Worm (Caenorhabditis elegans) whole organism, L1 larva: ENCODE results near the gene F22F7.2.

ENCODE experiments used
- C04F5.9 ChIP-seq: sonication (generic microtip); optimal IDR thresholded peaks from 2 replicates; lab custom pipeline; 2016; ENCODE audit warnings: missing genetic modification characterization, missing compliant biosample characterization
- C16A3.4 ChIP-seq: fragments of 150-350 bp; optimal IDR thresholded peaks from 2 replicates; lab custom pipeline; 2014; ENCODE audit warnings: missing biosample characterization, missing genetic modification characterization
- aha-1 ChIP-seq: fragments of 150-350 bp; optimal IDR thresholded peaks from 2 replicates; lab custom pipeline; 2014; ENCODE audit warnings: missing biosample characterization, missing genetic modification characterization
- aly-2 ChIP-seq: fragments of 150-350 bp; optimal IDR thresholded peaks from 2 replicates; lab custom pipeline; 2014; ENCODE audit warnings: missing biosample characterization, missing genetic modification characterization
- blmp-1 ChIP-seq: fragments of 150-350 bp; optimal IDR thresholded peaks from 2 replicates; lab custom pipeline; 2014; ENCODE audit warnings: missing biosample characterization, missing genetic modification characterization
- ceh-63 ChIP-seq: fragments of 200-800 bp; sonication (Bioruptor generic); optimal IDR thresholded peaks from 2 replicates; lab custom pipeline; 2018; ENCODE audit warnings: mild to moderate bottlenecking, missing genetic modification characterization, missing compliant biosample characterization
- ceh-82 ChIP-seq, 3 experiments: fragments of 150-350 bp in 1 of 3; sonication (generic microtip) in 2 of 3; optimal IDR thresholded peaks; 2 replicates each; lab custom pipeline; 2014 to 2017; ENCODE audit warnings: missing biosample characterization in 3 of 3, missing genetic modification characterization in 3 of 3
- ceh-90 ChIP-seq: sonication (generic microtip); optimal IDR thresholded peaks from 2 replicates; lab custom pipeline; 2016; ENCODE audit warnings: missing genetic modification characterization, missing compliant biosample characterization
- dpl-1 ChIP-seq, 3 experiments: fragments of 150-350 bp in 2 of 3; sonication (generic microtip) in 1 of 3; optimal IDR thresholded peaks; 2 replicates each; lab custom pipeline; 2014 to 2017; ENCODE audit warnings: missing biosample characterization in 3 of 3, missing genetic modification characterization in 3 of 3, missing genetic modification reagents in 3 of 3
- efl-1 ChIP-seq, 4 experiments: fragments of 150-350 bp; optimal IDR thresholded peaks in 3 of 4; peaks in 1 of 4; 1 replicate in 1 of 4; 2 replicates in 3 of 4; lab custom pipeline; 2014; ENCODE audit warnings: missing biosample characterization in 2 of 4, missing genetic modification characterization in 2 of 4, missing genetic modification reagents in 2 of 4
- efl-3 ChIP-seq: fragments of 200-800 bp; sonication (Bioruptor generic); optimal IDR thresholded peaks from 2 replicates; lab custom pipeline; 2018; ENCODE audit warnings: mild to moderate bottlenecking, missing genetic modification characterization, missing compliant biosample characterization
- egl-27 ChIP-seq, 2 experiments: fragments of 150-350 bp in 1 of 2; sonication (generic microtip); optimal IDR thresholded peaks; 3 replicates each; lab custom pipeline; 2017 to 2018; ENCODE audit warnings: missing biosample characterization in 2 of 2, missing genetic modification characterization in 2 of 2, missing genetic modification reagents in 2 of 2
- grh-1 ChIP-seq: fragments of 200-800 bp; sonication (Bioruptor generic); IDR thresholded peaks from 2 replicates; pipeline ENCODE4 v1.3.6; 2022; ENCODE audit warnings: missing genetic modification reagents, missing genetic modification characterization, missing compliant biosample characterization
- hlh-17 ChIP-seq: fragments of 200-800 bp; sonication (Bioruptor generic); optimal IDR thresholded peaks from 2 replicates; lab custom pipeline; 2018; ENCODE audit warnings: missing genetic modification characterization, mild to moderate bottlenecking, missing compliant biosample characterization, moderate library complexity, borderline replicate concordance
- hlh-4 ChIP-seq: sonication (generic microtip); optimal IDR thresholded peaks from 2 replicates; lab custom pipeline; 2016; ENCODE audit warnings: mild to moderate bottlenecking, missing genetic modification characterization, missing compliant biosample characterization
- hpl-2 ChIP-seq: fragments of 150-350 bp; optimal IDR thresholded peaks from 2 replicates; lab custom pipeline; 2014; ENCODE audit warnings: missing biosample characterization, missing genetic modification reagents, missing genetic modification characterization
- lin-13 ChIP-seq: fragments of 150-350 bp; optimal IDR thresholded peaks from 2 replicates; lab custom pipeline; 2014; ENCODE audit warnings: missing biosample characterization, missing genetic modification reagents, missing genetic modification characterization
- lin-14 ChIP-seq: fragments of 200-800 bp; sonication (Bioruptor generic); optimal IDR thresholded peaks from 2 replicates; lab custom pipeline; 2018; ENCODE audit warnings: mild to moderate bottlenecking, missing genetic modification characterization, moderate library complexity, missing compliant biosample characterization
- lin-15B ChIP-seq: fragments of 150-350 bp; sonication (generic microtip); optimal IDR thresholded peaks from 3 replicates; lab custom pipeline; 2014; ENCODE audit warnings: missing biosample characterization, missing genetic modification characterization
- lin-35 ChIP-seq, 2 experiments: fragments of 150-350 bp; optimal IDR thresholded peaks; 2 replicates each; lab custom pipeline; 2014; ENCODE audit warnings: missing biosample characterization in 2 of 2, missing genetic modification characterization in 2 of 2, missing genetic modification reagents in 2 of 2
- lsy-2 ChIP-seq, 2 experiments: fragments of 150-350 bp; optimal IDR thresholded peaks; 2 replicates each; lab custom pipeline; 2014; ENCODE audit warnings: missing biosample characterization in 2 of 2, missing genetic modification characterization in 2 of 2
- mef-2 ChIP-seq: fragments of 150-350 bp; optimal IDR thresholded peaks from 2 replicates; lab custom pipeline; 2014; ENCODE audit warnings: missing biosample characterization, missing genetic modification characterization
- mep-1 ChIP-seq: fragments of 150-350 bp; optimal IDR thresholded peaks from 2 replicates; lab custom pipeline; 2014; ENCODE audit warnings: missing biosample characterization, missing genetic modification characterization
- nhr-11 ChIP-seq: fragments of 150-350 bp; optimal IDR thresholded peaks from 2 replicates; lab custom pipeline; 2014; ENCODE audit warnings: missing biosample characterization, missing genetic modification characterization
- nhr-19 ChIP-seq: fragments of 200-800 bp; sonication (Bioruptor generic); conservative IDR thresholded peaks from 2 replicates; pipeline ENCODE4 v1.3.6; 2022; ENCODE audit warnings: missing genetic modification characterization, missing compliant biosample characterization
- nhr-20 ChIP-seq: sonication (generic microtip); optimal IDR thresholded peaks from 2 replicates; lab custom pipeline; 2016; ENCODE audit warnings: mild to moderate bottlenecking, missing genetic modification characterization, missing compliant biosample characterization
- nhr-76 ChIP-seq: sonication (generic microtip); optimal IDR thresholded peaks from 2 replicates; lab custom pipeline; 2017; ENCODE audit warnings: missing biosample characterization, missing genetic modification characterization
- nhr-77 ChIP-seq: fragments of 150-350 bp; optimal IDR thresholded peaks from 2 replicates; lab custom pipeline; 2014; ENCODE audit warnings: missing biosample characterization, missing genetic modification characterization
- nhr-84 ChIP-seq: sonication (generic microtip); optimal IDR thresholded peaks from 2 replicates; lab custom pipeline; 2017; ENCODE audit warnings: missing biosample characterization, missing genetic modification characterization
- nhr-85 ChIP-seq: sonication (generic microtip); peaks from one replicate; lab custom pipeline; 2016; ENCODE audit warnings: missing genetic modification characterization, inconsistent platforms, missing compliant biosample characterization
- nhr-90 ChIP-seq: sonication (generic microtip); optimal IDR thresholded peaks from 2 replicates; lab custom pipeline; 2016; ENCODE audit warnings: mild to moderate bottlenecking, missing genetic modification characterization, missing compliant biosample characterization; ENCODE audit not compliant: poor library complexity
- pag-3 ChIP-seq: sonication (generic microtip); optimal IDR thresholded peaks from 2 replicates; lab custom pipeline; 2017; ENCODE audit warnings: missing genetic modification characterization, mild to moderate bottlenecking, missing compliant biosample characterization, antibody characterized with exemption, borderline replicate concordance; ENCODE audit not compliant: insufficient read depth
- pax-3 ChIP-seq: fragments of 200-800 bp; sonication (Bioruptor generic); optimal IDR thresholded peaks from 2 replicates; lab custom pipeline; 2018; ENCODE audit warnings: mild to moderate bottlenecking, missing genetic modification characterization, moderate library complexity, missing compliant biosample characterization
- rnt-1 ChIP-seq: sonication (generic microtip); optimal IDR thresholded peaks from 2 replicates; lab custom pipeline; 2016; ENCODE audit warnings: mild to moderate bottlenecking, missing genetic modification characterization, moderate library complexity, missing compliant biosample characterization
- skn-1 ChIP-seq: fragments of 150-350 bp; optimal IDR thresholded peaks from 2 replicates; lab custom pipeline; 2014; ENCODE audit warnings: missing biosample characterization, missing genetic modification characterization
- snpc-4 ChIP-seq: fragments of 150-350 bp; optimal IDR thresholded peaks from 2 replicates; lab custom pipeline; 2014; ENCODE audit warnings: missing biosample characterization, missing genetic modification characterization
- snu-23 ChIP-seq: sonication (generic microtip); optimal IDR thresholded peaks from 2 replicates; lab custom pipeline; 2016; ENCODE audit warnings: missing genetic modification characterization, missing compliant biosample characterization
- tlp-1 ChIP-seq: fragments of 150-350 bp; optimal IDR thresholded peaks from 2 replicates; lab custom pipeline; 2014; ENCODE audit warnings: missing biosample characterization, missing genetic modification characterization
- unc-130 ChIP-seq: fragments of 150-350 bp; optimal IDR thresholded peaks from 2 replicates; lab custom pipeline; 2017; ENCODE audit warnings: missing biosample characterization, missing genetic modification characterization, inconsistent platforms
- unc-30 ChIP-seq: sonication (generic microtip); optimal IDR thresholded peaks from 2 replicates; lab custom pipeline; 2017; ENCODE audit warnings: missing biosample characterization, missing genetic modification characterization
- unc-98 ChIP-seq: fragments of 200-800 bp; sonication (Bioruptor generic); IDR thresholded peaks from 2 replicates; pipeline ENCODE4 v1.3.6; 2022; ENCODE audit warnings: missing genetic modification characterization, missing compliant biosample characterization
- vab-15 ChIP-seq: sonication (generic microtip); optimal IDR thresholded peaks from 2 replicates; lab custom pipeline; 2017; ENCODE audit warnings: missing genotype, mild to moderate bottlenecking, missing genetic modification characterization, missing compliant biosample characterization
- xbp-1 ChIP-seq: sonication (generic microtip); optimal IDR thresholded peaks from 2 replicates; lab custom pipeline; 2016; ENCODE audit warnings: missing genetic modification characterization, missing compliant biosample characterization
- zag-1 ChIP-seq: fragments of 150-350 bp; optimal IDR thresholded peaks from 2 replicates; lab custom pipeline; 2014; ENCODE audit warnings: missing biosample characterization, missing genetic modification characterization
- ztf-4 ChIP-seq: fragments of 150-350 bp; optimal IDR thresholded peaks from 2 replicates; lab custom pipeline; 2014; ENCODE audit warnings: missing biosample characterization, missing genetic modification characterization

Gene F22F7.2

DNA sequence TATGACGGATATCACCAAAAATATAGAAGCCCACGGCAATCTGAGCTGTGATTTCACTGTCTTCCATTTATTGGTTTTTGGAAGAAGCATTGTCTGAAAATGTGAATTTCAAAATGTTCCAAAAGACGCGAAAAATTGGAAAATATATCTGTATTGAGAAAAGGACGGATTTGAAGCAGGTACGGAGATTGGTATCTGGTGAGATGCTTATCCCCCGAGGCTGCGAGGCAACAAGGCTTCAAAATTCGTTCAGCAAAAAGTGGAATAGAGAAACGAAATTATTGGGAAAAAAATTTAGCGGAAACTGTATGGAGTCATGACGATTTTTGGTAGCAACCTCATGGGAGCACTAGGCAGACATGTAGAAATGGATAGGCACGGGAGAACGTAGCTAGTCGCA is 19.5 kb upstream of the F22F7.2 start, which contains the start of gene F36F12.1:
Gene F36F12.1 (minus strand): TSS at position 101 of the 400 bp plus-strand sequence.
- TF ChIP-seq lin-14 (GFP tag; lab: Kevin White, UChicago) = no peak
- TF ChIP-seq efl-1 (optimal IDR thresholded peaks at IDR 0.05; lab: Kevin White, UChicago) = no peak
- peak in 1 of 2 experiments; percentile 55 for TF ChIP-seq efl-1 (GFP tag; optimal IDR thresholded peaks at IDR 0.05 in 1 of 2; lab: Kevin White, UChicago)
- TF ChIP-seq, all 84 proteins: peak for 1

DNA sequence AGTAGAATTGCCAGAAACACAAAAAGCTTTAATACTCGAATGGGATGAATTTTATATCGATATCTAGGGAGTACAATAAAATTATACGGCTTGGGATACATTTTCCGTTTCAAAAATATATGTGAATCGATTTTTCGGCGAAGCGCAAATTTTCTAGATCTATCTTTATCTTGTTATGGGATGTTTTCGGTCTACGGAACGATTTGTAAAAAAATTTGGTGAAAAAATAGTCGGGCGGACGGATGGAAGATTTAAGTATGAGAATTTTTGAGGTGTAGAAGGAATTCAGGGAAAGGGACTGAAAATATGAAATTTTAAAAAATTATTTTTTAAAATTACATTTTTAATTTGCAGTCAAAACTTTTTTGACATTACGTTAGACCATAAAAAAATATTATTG is 16.6 kb upstream of the F22F7.2 start, which contains the start of gene F22F7.4:
Gene F22F7.4 (minus strand): TSS at position 101 of the 400 bp plus-strand sequence.
- TF ChIP-seq hlh-17 (GFP tag; lab: Kevin White, UChicago) (no peak), grh-1 (GFP tag; lab: Robert Waterston, UW) (no peak), C16A3.4 (no peak), pag-3 (no peak), pax-3 (tag; lab: Kevin White, UChicago) (no peak), snu-23 (GFP tag; lab: Kevin White, UChicago) (no peak), hpl-2 (GFP tag; lab: Kevin White, UChicago) (no peak)
- TF ChIP-seq, all 84 proteins: peak for 0

DNA sequence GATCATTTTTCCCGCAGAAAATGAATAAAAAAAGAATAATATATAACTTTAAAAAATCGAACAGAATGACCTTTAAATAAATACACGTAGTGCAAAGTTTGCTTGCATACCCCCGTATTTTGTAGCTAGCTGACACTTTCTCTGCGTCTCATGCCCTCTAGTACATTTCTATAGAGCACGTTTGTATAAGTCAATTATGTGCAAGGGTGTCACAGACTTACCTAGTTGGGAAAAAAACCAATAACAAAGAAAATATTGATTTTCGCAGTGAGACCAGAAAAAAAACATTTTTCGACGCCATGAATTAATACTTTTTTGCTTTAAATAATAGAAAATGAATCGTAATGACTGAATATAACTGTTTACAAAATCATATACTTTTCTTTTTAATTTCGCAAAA is 13.3 kb upstream of the F22F7.2 start, which contains the start of gene ckb-4:
Gene ckb-4 (minus strand): TSS at position 140 of the 400 bp plus-strand sequence.
- TF ChIP-seq efl-3 = no peak
- no peak for TF ChIP-seq aha-1 (tag; lab: Kevin White, UChicago)
- no peak for TF ChIP-seq C04F5.9 (tag; lab: Kevin White, UChicago)
- no peak for TF ChIP-seq snu-23 (GFP tag; lab: Kevin White, UChicago)
- TF ChIP-seq efl-1 (optimal IDR thresholded peaks at IDR 0.05; lab: Kevin White, UChicago) = peak; percentile 59 to 70
- TF ChIP-seq efl-1 (GFP tag; optimal IDR thresholded peaks at IDR 0.05 in 1 of 2; lab: Kevin White, UChicago) = peak; percentile 54 to 85
- no peak for TF ChIP-seq unc-130 (tag; lab: Kevin White, UChicago)
- TF ChIP-seq dpl-1 (GFP tag; optimal IDR thresholded peaks at IDR 0.05; lab: Kevin White, UChicago) = peak; percentile 9 to 69 (median 29)
- TF ChIP-seq mef-2 = no peak
- peak; percentile 41 for TF ChIP-seq lin-15B (tag; lab: Kevin White, UChicago)
- peak; percentile 5 for TF ChIP-seq rnt-1 (tag; lab: Kevin White, UChicago)
- no peak for TF ChIP-seq unc-30
- peak in 1 of 3 experiments; percentile 46 for TF ChIP-seq ceh-82 (tag; optimal IDR thresholded peaks at IDR 0.05; lab: Kevin White, UChicago)
- no peak for TF ChIP-seq nhr-76 (tag; lab: Kevin White, UChicago)
- peak; percentile 11 for TF ChIP-seq vab-15 (tag; lab: Kevin White, UChicago)
- TF ChIP-seq nhr-19 (GFP tag; lab: Robert Waterston, UW) = no peak
- TF ChIP-seq egl-27 (tag; optimal IDR thresholded peaks at IDR 0.05; lab: Kevin White, UChicago) = no peak
- no peak for TF ChIP-seq hlh-4 (tag; lab: Kevin White, UChicago)
- no peak for TF ChIP-seq nhr-84 (tag; lab: Kevin White, UChicago)
- TF ChIP-seq lsy-2 (tag; optimal IDR thresholded peaks at IDR 0.05; lab: Kevin White, UChicago) = no peak
- TF ChIP-seq blmp-1 = peak; percentile 16
- TF ChIP-seq ceh-90 (tag; lab: Kevin White, UChicago) = no peak
- TF ChIP-seq xbp-1 (tag; lab: Kevin White, UChicago) = peak; percentile 26
- no peak for TF ChIP-seq unc-98 (GFP tag; lab: Robert Waterston, UW)
- no peak for TF ChIP-seq pag-3
- TF ChIP-seq ceh-63 (GFP tag; lab: Kevin White, UChicago) = no peak
- no peak for TF ChIP-seq mep-1
- TF ChIP-seq nhr-90 (tag; lab: Kevin White, UChicago) = no peak
- no peak for TF ChIP-seq zag-1 (tag; lab: Kevin White, UChicago)
- TF ChIP-seq tlp-1 (tag; lab: Kevin White, UChicago) = no peak
- TF ChIP-seq nhr-85 (tag; lab: Kevin White, UChicago) = peak; percentile 47
- peak; percentile 13 for TF ChIP-seq lin-13 (GFP tag; lab: Kevin White, UChicago)
- no peak for TF ChIP-seq grh-1 (GFP tag; lab: Robert Waterston, UW)
- TF ChIP-seq nhr-11 (tag; lab: Kevin White, UChicago) = no peak
- TF ChIP-seq pax-3 (tag; lab: Kevin White, UChicago) = no peak
- TF ChIP-seq nhr-77 = peak; percentile 15
- TF ChIP-seq lin-35 (GFP tag; optimal IDR thresholded peaks at IDR 0.05; lab: Kevin White, UChicago) = peak; percentile 48 to 66
- peak; percentile 11 for TF ChIP-seq skn-1
- peak; percentile 30 for TF ChIP-seq C16A3.4
- TF ChIP-seq nhr-20 (tag; lab: Kevin White, UChicago) = peak; percentile 42
- TF ChIP-seq snpc-4 = no peak
- no peak for TF ChIP-seq aly-2 (tag; lab: Kevin White, UChicago)
- no peak for TF ChIP-seq ztf-4 (tag; lab: Kevin White, UChicago)
